Fruit fly (Drosophila melanogaster) whole organism, embryonic: ENCODE data around the gene CG17781.
A peak's percentile ranks its signal among the peaks of the same experiment; 100 is the strongest.

ENCODE experiments used
- B-H1 ChIP-seq: fragments of 200-800 bp; sonication (Bioruptor generic); IDR thresholded peaks from 3 replicates; pipeline ENCODE4 v1.3.6; 2022; ENCODE audit warnings: missing biosample characterization, missing genetic modification characterization
- B-H2 ChIP-seq: fragments of 200-800 bp; sonication (Bioruptor generic); optimal IDR thresholded peaks from 2 replicates; lab custom pipeline; 2018; ENCODE audit warnings: missing biosample characterization, mild to moderate bottlenecking, missing genetic modification characterization
- CG10209 ChIP-seq: fragments of 200-800 bp; sonication (Bioruptor generic); optimal IDR thresholded peaks from 3 replicates; lab custom pipeline; 2017; ENCODE audit warnings: missing biosample characterization, mild to moderate bottlenecking, missing genetic modification characterization, missing genetic modification reagents
- CG10959 ChIP-seq: fragments of 200-800 bp; sonication (Bioruptor generic); IDR thresholded peaks from 2 replicates; pipeline ENCODE4 v1.3.6; 2022; ENCODE audit warnings: missing biosample characterization, missing genetic modification characterization
- CG11398 ChIP-seq: fragments of 200-800 bp; sonication (Bioruptor generic); optimal IDR thresholded peaks from 2 replicates; lab custom pipeline; 2016; ENCODE audit warnings: missing biosample characterization, missing genetic modification characterization
- CG11504 ChIP-seq: fragments of 200-800 bp; sonication (Bioruptor generic); optimal IDR thresholded peaks from 3 replicates; lab custom pipeline; 2019; ENCODE audit warnings: missing biosample characterization, mild to moderate bottlenecking, missing genetic modification characterization, moderate library complexity
- CG14710 ChIP-seq: fragments of 200-800 bp; sonication (Bioruptor generic); optimal IDR thresholded peaks from 3 replicates; lab custom pipeline; 2019; ENCODE audit warnings: missing biosample characterization, mild to moderate bottlenecking, missing genetic modification characterization, moderate library complexity
- CG14860 ChIP-seq: fragments of 200-800 bp; sonication (Bioruptor generic); IDR thresholded peaks from 3 replicates; pipeline ENCODE4 v1.3.6; 2022; ENCODE audit warnings: missing biosample characterization, missing genetic modification characterization; ENCODE audit not compliant: partially characterized antibody
- CG15269 ChIP-seq: fragments of 200-800 bp; sonication (Bioruptor generic); optimal IDR thresholded peaks from 2 replicates; lab custom pipeline; 2018; ENCODE audit warnings: missing biosample characterization, mild to moderate bottlenecking, missing genetic modification characterization, moderate library complexity
- CG17802 ChIP-seq: fragments of 200-800 bp; sonication (Bioruptor generic); optimal IDR thresholded peaks from 2 replicates; lab custom pipeline; 2018; ENCODE audit warnings: missing biosample characterization, mild to moderate bottlenecking, missing genetic modification characterization, moderate library complexity
- CG17829 ChIP-seq: fragments of 200-800 bp; optimal IDR thresholded peaks from 2 replicates; lab custom pipeline; 2019; ENCODE audit warnings: missing biosample characterization, mild to moderate bottlenecking, missing genetic modification characterization, moderate library complexity
- CG30431 ChIP-seq: fragments of 200-800 bp; sonication (Bioruptor generic); optimal IDR thresholded peaks from 2 replicates; lab custom pipeline; 2017; ENCODE audit warnings: missing biosample characterization, missing genetic modification characterization
- CG31365 ChIP-seq: fragments of 200-800 bp; sonication (Bioruptor generic); optimal IDR thresholded peaks from 2 replicates; lab custom pipeline; 2018; ENCODE audit warnings: missing biosample characterization, mild to moderate bottlenecking, missing genetic modification characterization
- CG32767 ChIP-seq: fragments of 200-800 bp; sonication (Bioruptor generic); IDR thresholded peaks from 2 replicates; pipeline ENCODE4 v1.3.6; 2022; ENCODE audit warnings: missing biosample characterization, missing genetic modification characterization
- CG4730 ChIP-seq: fragments of 200-800 bp; sonication (Bioruptor generic); IDR thresholded peaks from 2 replicates; pipeline ENCODE4 v1.3.6; 2022; ENCODE audit warnings: missing biosample characterization, missing genetic modification characterization
- CG6689 ChIP-seq: fragments of 200-800 bp; sonication (Bioruptor generic); IDR thresholded peaks from 2 replicates; pipeline ENCODE4 v1.3.6; 2022; ENCODE audit warnings: missing biosample characterization, missing genetic modification characterization
- CG8089 ChIP-seq: fragments of 200-800 bp; sonication (Bioruptor generic); optimal IDR thresholded peaks from 3 replicates; lab custom pipeline; 2016; ENCODE audit warnings: missing biosample characterization, missing genetic modification characterization
- Elba2 ChIP-seq: fragments of 200-800 bp; sonication (Bioruptor generic); optimal IDR thresholded peaks from 3 replicates; lab custom pipeline; 2016; ENCODE audit warnings: missing biosample characterization, missing genetic modification characterization
- Ets65A ChIP-seq: fragments of 200-800 bp; sonication (Bioruptor generic); peaks from one replicate; lab custom pipeline; 2016; ENCODE audit warnings: missing biosample characterization, missing genetic modification characterization
- GATAe ChIP-seq: fragments of 200-800 bp; sonication (Bioruptor generic); conservative IDR thresholded peaks from 2 replicates; pipeline ENCODE4 v1.3.6; 2022; ENCODE audit warnings: missing biosample characterization, missing genetic modification characterization
- HmgZ ChIP-seq: fragments of 200-800 bp; sonication (Bioruptor generic); optimal IDR thresholded peaks from 2 replicates; lab custom pipeline; 2018; ENCODE audit warnings: missing biosample characterization, mild to moderate bottlenecking, missing genetic modification characterization
- Hr51 ChIP-seq, 2 experiments: fragments of 200-800 bp; sonication (Bioruptor generic); optimal IDR thresholded peaks; 2 replicates in 1 of 2; 3 replicates in 1 of 2; lab custom pipeline; 2016 to 2018; ENCODE audit warnings: missing biosample characterization in 2 of 2, missing genetic modification characterization in 2 of 2, mild to moderate bottlenecking in 1 of 2, moderate library complexity in 1 of 2
- Jarid2 ChIP-seq: fragments of 200-800 bp; sonication (Bioruptor generic); optimal IDR thresholded peaks from 3 replicates; lab custom pipeline; 2017; ENCODE audit warnings: mild to moderate bottlenecking, missing biosample characterization, missing genetic modification reagents, missing genetic modification characterization
- bab2 ChIP-seq: fragments of 200-800 bp; sonication (Bioruptor generic); optimal IDR thresholded peaks from 2 replicates; lab custom pipeline; 2016; ENCODE audit warnings: missing biosample characterization, missing genetic modification characterization
- bigmax ChIP-seq: fragments of 200-800 bp; sonication (Bioruptor generic); optimal IDR thresholded peaks from 2 replicates; lab custom pipeline; 2018; ENCODE audit warnings: missing biosample characterization, mild to moderate bottlenecking, missing genetic modification characterization
- cwo ChIP-seq: fragments of 200-800 bp; sonication (Bioruptor generic); optimal IDR thresholded peaks from 3 replicates; lab custom pipeline; 2017; ENCODE audit warnings: missing biosample characterization, missing genetic modification characterization, mild to moderate bottlenecking, moderate library complexity, missing genetic modification reagents
- dati ChIP-seq: fragments of 200-800 bp; sonication (Bioruptor generic); IDR thresholded peaks from 2 replicates; pipeline ENCODE4 v1.3.6; 2022; ENCODE audit warnings: missing biosample characterization, missing genetic modification characterization
- maf-S ChIP-seq: fragments of 200-800 bp; sonication (Bioruptor generic); optimal IDR thresholded peaks from 2 replicates; lab custom pipeline; 2016; ENCODE audit warnings: missing biosample characterization, missing genetic modification characterization
- otp ChIP-seq: fragments of 200-800 bp; sonication (Bioruptor generic); IDR thresholded peaks from 3 replicates; pipeline ENCODE4, ENCODE4 v1.3.6; 2022; ENCODE audit warnings: missing biosample characterization, missing genetic modification characterization
- ro ChIP-seq: fragments of 200-800 bp; sonication (Bioruptor generic); IDR thresholded peaks from 2 replicates; pipeline ENCODE4 v1.3.6; 2022; ENCODE audit warnings: missing biosample characterization, missing genetic modification characterization
- schlank ChIP-seq: fragments of 200-800 bp; sonication (Bioruptor generic); optimal IDR thresholded peaks from 2 replicates; lab custom pipeline; 2018; ENCODE audit warnings: missing biosample characterization, mild to moderate bottlenecking, missing genetic modification characterization
- slbo ChIP-seq: fragments of 200-800 bp; sonication (Bioruptor generic); IDR thresholded peaks from 2 replicates; pipeline ENCODE4 v1.3.6; 2022; ENCODE audit warnings: missing biosample characterization, missing genetic modification characterization
- ssp ChIP-seq: fragments of 200-800 bp; sonication (Bioruptor generic); IDR thresholded peaks from 2 replicates; pipeline ENCODE4 v1.3.6; 2022; ENCODE audit warnings: missing biosample characterization, missing genetic modification characterization
- zen2 ChIP-seq: fragments of 200-800 bp; sonication (Bioruptor generic); IDR thresholded peaks from 3 replicates; pipeline ENCODE4 v1.3.6; 2022; ENCODE audit warnings: missing biosample characterization, missing genetic modification characterization; ENCODE audit not compliant: partially characterized antibody

The CG17781 gene

DNA sequence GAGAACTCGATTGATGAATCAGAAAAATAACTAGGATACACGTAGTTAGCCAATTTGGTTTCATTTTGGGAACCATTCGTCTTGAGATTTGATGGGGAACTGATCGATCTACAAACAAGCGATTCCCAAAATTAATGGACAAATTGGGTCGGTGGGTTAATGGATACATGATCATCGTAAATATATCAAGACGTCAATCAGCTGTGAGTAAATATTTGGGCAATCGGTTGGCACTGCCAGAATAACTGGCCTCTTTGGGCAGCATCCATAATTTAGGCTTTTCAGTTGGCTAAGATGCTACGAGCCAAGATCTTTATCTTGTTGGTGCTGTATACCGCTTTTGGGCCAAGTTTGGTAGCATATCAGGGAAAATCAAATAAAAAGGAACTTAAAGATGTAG is 7.4 kb downstream of the CG17781 start, which contains the start of the genes CG42812 and CG33341:
TSS of gene CG42812 (minus strand) at position 101 of the 400 bp plus-strand sequence.
TSS of gene CG33341 (plus strand) at position 295 of the 400 bp plus-strand sequence.
- TF ChIP-seq schlank (tag; lab: Kevin White, UChicago) (no peak), bab2 (GFP tag; lab: Kevin White, UChicago) (no peak), CG17802 (tag; lab: Kevin White, UChicago) (no peak), maf-S (GFP tag; lab: Kevin White, UChicago) (no peak), HmgZ (tag; lab: Kevin White, UChicago) (no peak), GATAe (GFP tag; lab: Robert Waterston, UW) (no peak), Hr51 (GFP tag; optimal IDR thresholded peaks at IDR 0.05; lab: Kevin White, UChicago) (no peak), CG15269 (no peak), CG4730 (GFP tag; lab: Robert Waterston, UW) (no peak), slbo (GFP tag; lab: Robert Waterston, UW) (no peak), CG10959 (GFP tag; lab: Robert Waterston, UW) (no peak), CG14860 (GFP tag; lab: Robert Waterston, UW) (no peak)

DNA sequence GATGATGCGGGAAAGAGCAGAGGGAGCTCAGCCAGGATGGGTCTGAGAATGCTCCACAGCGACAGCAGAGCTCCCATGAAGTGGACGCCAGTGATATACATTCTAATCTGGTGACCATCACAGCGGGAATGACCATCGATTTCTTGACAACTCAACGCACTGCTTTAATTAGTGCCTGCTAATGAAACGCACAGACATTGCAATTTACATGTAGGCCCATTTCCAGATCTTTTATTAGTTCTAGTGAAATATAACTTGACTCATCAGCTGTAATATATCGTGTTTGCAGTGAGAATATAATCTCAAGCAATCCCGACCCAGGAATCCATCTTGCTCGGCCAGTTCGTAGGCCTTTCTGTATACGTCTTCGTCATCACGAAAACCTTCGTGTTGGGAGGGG is 8.3 kb downstream of the CG17781 start, which contains the start of gene CG42811:
TSS of gene CG42811 (minus strand) at position 101 of the 400 bp plus-strand sequence.
- no peak for TF ChIP-seq ssp
- TF ChIP-seq Ets65A: peak; percentile 5
- TF ChIP-seq, all 482 proteins: peak for 1

- TF ChIP-seq otp (GFP tag; lab: Robert Waterston, UW) (no peak), CG17829 (tag; lab: Kevin White, UChicago) (no peak), ro (GFP tag; lab: Robert Waterston, UW) (no peak), CG11504 (tag; lab: Kevin White, UChicago) (no peak), CG6689 (no peak), cwo (GFP tag; lab: Kevin White, UChicago) (no peak), bigmax (GFP tag; lab: Kevin White, UChicago) (no peak), zen2 (no peak), CG32767 (GFP tag; lab: Robert Waterston, UW) (no peak), Jarid2 (GFP tag; lab: Kevin White, UChicago) (no peak), B-H1 (GFP tag; lab: Robert Waterston, UW) (no peak)
Measured at dm6 chr3R:24364880-24365604, 10.4 kb downstream of the CG17781 start, which contains the start of the genes CG17784 and CG13613. CG17784 (minus strand) TSS chr3R:24364980. CG13613 (plus strand) TSS chr3R:24365554.

- TF ChIP-seq CG10209 (no peak), CG8089 (no peak), CG14710 (tag; lab: Kevin White, UChicago) (no peak), dati (GFP tag; lab: Robert Waterston, UW) (no peak), CG31365 (tag; lab: Kevin White, UChicago) (no peak), CG11398 (GFP tag; lab: Kevin White, UChicago) (no peak), B-H1 (GFP tag; lab: Robert Waterston, UW) (no peak), B-H2 (no peak), Elba2 (no peak), CG30431 (GFP tag; lab: Kevin White, UChicago) (no peak)
- TF ChIP-seq, all 482 proteins: peak for 0
Measured at dm6 chr3R:24362838-24363237, 12.6 kb downstream of the CG17781 start, which contains the start of gene CG33340. CG33340 (plus strand) TSS chr3R:24363138.
